Fruit fly (Drosophila melanogaster): ENCODE results near the gene CG5245.
A peak's percentile ranks its signal among the peaks of the same experiment; 100 is the strongest.

CG5245 gene

DNA sequence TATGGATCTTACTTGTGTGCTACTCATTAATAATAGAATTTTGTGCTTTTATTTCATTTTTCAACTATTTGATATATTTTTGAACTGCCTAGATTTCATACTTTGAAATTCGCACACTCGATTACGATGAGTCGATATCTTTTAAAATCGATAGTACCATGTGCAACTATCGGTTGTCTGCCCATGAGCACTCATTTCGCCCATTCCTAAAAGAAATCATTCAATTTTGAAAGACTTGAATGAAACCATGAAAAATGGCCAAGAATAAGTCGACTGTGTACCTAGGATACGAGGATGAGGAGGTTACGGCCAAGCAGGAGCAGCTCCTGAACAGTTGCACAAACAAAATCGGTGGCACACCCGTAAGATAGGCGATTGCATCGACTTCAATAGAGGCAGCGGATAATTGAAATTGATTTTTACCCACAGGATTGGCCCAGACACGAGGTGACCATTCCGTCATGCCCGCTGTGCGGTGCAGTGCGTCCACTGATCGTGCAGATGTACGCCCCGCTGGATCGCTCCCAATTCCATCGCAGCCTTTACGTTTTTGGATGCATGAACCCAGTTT, 27.1 kb downstream of the CG5245 start, which contains the start of gene trus (continued):
- TF ChIP-seq Sry-δ (GFP tag; optimal IDR thresholded peaks at IDR 0.05) (peak; percentile 89), az2 (GFP tag; optimal IDR thresholded peaks at IDR 0.05) (no peak), luna (GFP tag; optimal IDR thresholded peaks at IDR 0.05) (no peak), CG15011 (GFP tag; optimal IDR thresholded peaks at IDR 0.05) (no peak), CG12299 (tag; optimal IDR thresholded peaks at IDR 0.05) (no peak), Mad (GFP tag; optimal IDR thresholded peaks at IDR 0.05) (no peak), croc (GFP tag; conservative IDR thresholded peaks at IDR 0.05) (no peak), CG4730 (GFP tag; IDR thresholded peaks at IDR 0.05) (no peak), ase (GFP tag; IDR thresholded peaks at IDR 0.05) (no peak), CG15696 (tag; optimal IDR thresholded peaks at IDR 0.05) (no peak), CG5245 (GFP tag; optimal IDR thresholded peaks at IDR 0.05) (no peak), zen2 (GFP tag; IDR thresholded peaks at IDR 0.05; ENCODE audit: partially characterized antibody) (peak; percentile 85), mld (GFP tag; IDR thresholded peaks at IDR 0.05; ENCODE audit: partially characterized antibody) (0 out of 3 replicates have a peak, but pooled peaks have one; percentile 52), Stat92E (GFP tag; optimal IDR thresholded peaks at IDR 0.05) (peak in 1 of 3 experiments; percentile 9), onecut (GFP tag; IDR thresholded peaks at IDR 0.05) (peak; percentile 90), danr (GFP tag; IDR thresholded peaks at IDR 0.05) (no peak), Vsx1 (GFP tag; optimal IDR thresholded peaks at IDR 0.05) (no peak), Myb (GFP tag; optimal IDR thresholded peaks at IDR 0.05) (peak; percentile 44), CG8388 (GFP tag; optimal IDR thresholded peaks at IDR 0.05) (no peak), hb (GFP tag; IDR thresholded peaks at IDR 0.05; ENCODE audit: partially characterized antibody) (peak; percentile 70; the same call in 2 of the 3 replicates), Eip74EF (GFP tag; optimal IDR thresholded peaks at IDR 0.05) (no peak), CG9727 (GFP tag; optimal IDR thresholded peaks at IDR 0.05) (no peak), CG15479 (GFP tag; optimal IDR thresholded peaks at IDR 0.05) (no peak), Dbx (GFP tag; IDR thresholded peaks at IDR 0.05) (no peak), CG11456 (GFP tag; IDR thresholded peaks at IDR 0.05) (no peak), CG7786 (GFP tag; optimal IDR thresholded peaks at IDR 0.05) (no peak), bigmax (GFP tag; optimal IDR thresholded peaks at IDR 0.05) (no peak), CG10209 (GFP tag; optimal IDR thresholded peaks at IDR 0.05) (no peak), CG2116 (GFP tag; optimal IDR thresholded peaks at IDR 0.05) (peak; percentile 79), ato (GFP tag; IDR thresholded peaks at IDR 0.05; ENCODE audit: partially characterized antibody) (peak; percentile 89), h (optimal IDR thresholded peaks at IDR 0.05) (no peak), CG15269 (tag; optimal IDR thresholded peaks at IDR 0.05) (no peak), CG34224 (GFP tag; IDR thresholded peaks at IDR 0.05; ENCODE audit: partially characterized antibody) (peak; percentile 92), cas (GFP tag; IDR thresholded peaks at IDR 0.05) (no peak), klu (GFP tag; IDR thresholded peaks at IDR 0.05) (no peak), Hr51 (GFP tag; optimal IDR thresholded peaks at IDR 0.05) (no peak), CG10321 (GFP tag; IDR thresholded peaks at IDR 0.05) (no peak), zfh2 (GFP tag; optimal IDR thresholded peaks at IDR 0.05) (no peak), NfI (GFP tag; optimal IDR thresholded peaks at IDR 0.05) (no peak), YL-1 (GFP tag; optimal IDR thresholded peaks at IDR 0.05) (peak; percentile 55), CG2129 (GFP tag; IDR thresholded peaks at IDR 0.05; ENCODE audit: partially characterized antibody) (peak; percentile 78), CG32767 (GFP tag; IDR thresholded peaks at IDR 0.05) (no peak), CG15514 (GFP tag; optimal IDR thresholded peaks at IDR 0.05) (peak; percentile 46), Oli (tag; optimal IDR thresholded peaks at IDR 0.05) (no peak), CTCF (GFP tag; optimal IDR thresholded peaks at IDR 0.05) (no peak), Hr3 (GFP tag; optimal IDR thresholded peaks at IDR 0.05) (no peak), toy (GFP tag; IDR thresholded peaks at IDR 0.05) (no peak), CG17829 (tag; optimal IDR thresholded peaks at IDR 0.05) (peak; percentile 4), CG14860 (GFP tag; IDR thresholded peaks at IDR 0.05; ENCODE audit: partially characterized antibody) (peak; percentile 76), tna (GFP tag; IDR thresholded peaks at IDR 0.05; ENCODE audit: partially characterized antibody) (peak; percentile 82)

Data from whole organism, embryonic.